Fruit fly (Drosophila melanogaster) whole organism, prepupa: Measurements from ENCODE around the gene RnpS1.

Experiments
- Eip78C ChIP-seq: fragments of 200-800 bp; sonication (Bioruptor generic); peaks from one replicate; lab custom pipeline; 2016; ENCODE audit warnings: missing biosample characterization, missing genetic modification characterization
- acj6 ChIP-seq: fragments of 200-800 bp; sonication (Bioruptor generic); optimal IDR thresholded peaks from 3 replicates; lab custom pipeline; 2016; ENCODE audit warnings: missing biosample characterization, missing genetic modification characterization
- lz ChIP-seq: fragments of 200-800 bp; sonication (Bioruptor generic); optimal IDR thresholded peaks from 3 replicates; lab custom pipeline; 2016; ENCODE audit warnings: missing biosample characterization, missing genetic modification characterization
- pdm3 ChIP-seq: fragments of 200-800 bp; sonication (Bioruptor generic); optimal IDR thresholded peaks from 3 replicates; lab custom pipeline; 2016; ENCODE audit warnings: missing biosample characterization, missing genetic modification characterization
- ss ChIP-seq, 2 experiments: fragments of 200-800 bp; sonication (Bioruptor generic); optimal IDR thresholded peaks; 2 replicates in 1 of 2; 3 replicates in 1 of 2; lab custom pipeline; 2017 to 2018; ENCODE audit warnings: mild to moderate bottlenecking in 2 of 2, missing biosample characterization in 2 of 2, missing genetic modification characterization in 2 of 2, moderate library complexity in 1 of 2
- vri ChIP-seq: fragments of 200-800 bp; sonication (Bioruptor generic); optimal IDR thresholded peaks from 3 replicates; lab custom pipeline; 2016; ENCODE audit warnings: missing biosample characterization, mild to moderate bottlenecking, missing genetic modification characterization

The RnpS1 gene

dm6 chr3R:9600558-9600959 lies 48.7 kb downstream of the RnpS1 start (continued):
- TF ChIP-seq acj6 (GFP tag; lab: Kevin White, UChicago): peak; percentile 4
- TF ChIP-seq lz (GFP tag; lab: Kevin White, UChicago): no peak
- TF ChIP-seq, all 60 proteins: peak for 36

DNA sequence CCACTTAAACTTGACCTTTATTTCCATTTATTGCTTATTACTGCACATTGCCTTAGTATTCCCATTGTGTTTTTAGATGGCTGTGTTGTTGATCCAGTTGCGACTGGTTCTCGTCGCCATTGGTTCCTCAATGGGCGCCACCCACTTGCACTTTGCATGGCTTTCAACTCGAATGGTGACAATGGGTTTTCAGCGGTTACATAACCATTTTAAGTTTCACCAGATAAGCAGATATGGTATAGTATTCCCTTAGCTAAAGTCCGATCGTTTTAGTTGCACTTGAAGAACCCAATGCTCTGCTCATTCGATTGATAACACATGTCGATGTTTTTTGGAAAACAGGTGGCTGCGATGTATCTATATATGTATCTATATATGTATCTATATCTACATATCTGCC lies 50.1 kb downstream of the RnpS1 start:
- TF ChIP-seq vri (GFP tag; lab: Kevin White, UChicago) (peak; percentile 32), ss (GFP tag; optimal IDR thresholded peaks at IDR 0.05; lab: Kevin White, UChicago) (peak in 1 of 2 experiments; percentile 17), pdm3 (no peak), Eip78C (GFP tag; lab: Kevin White, UChicago) (peak; percentile 15)
